Worm (Caenorhabditis elegans): Measurements from ENCODE around the gene ZK1307.3.

The ZK1307.3 gene

DNA sequence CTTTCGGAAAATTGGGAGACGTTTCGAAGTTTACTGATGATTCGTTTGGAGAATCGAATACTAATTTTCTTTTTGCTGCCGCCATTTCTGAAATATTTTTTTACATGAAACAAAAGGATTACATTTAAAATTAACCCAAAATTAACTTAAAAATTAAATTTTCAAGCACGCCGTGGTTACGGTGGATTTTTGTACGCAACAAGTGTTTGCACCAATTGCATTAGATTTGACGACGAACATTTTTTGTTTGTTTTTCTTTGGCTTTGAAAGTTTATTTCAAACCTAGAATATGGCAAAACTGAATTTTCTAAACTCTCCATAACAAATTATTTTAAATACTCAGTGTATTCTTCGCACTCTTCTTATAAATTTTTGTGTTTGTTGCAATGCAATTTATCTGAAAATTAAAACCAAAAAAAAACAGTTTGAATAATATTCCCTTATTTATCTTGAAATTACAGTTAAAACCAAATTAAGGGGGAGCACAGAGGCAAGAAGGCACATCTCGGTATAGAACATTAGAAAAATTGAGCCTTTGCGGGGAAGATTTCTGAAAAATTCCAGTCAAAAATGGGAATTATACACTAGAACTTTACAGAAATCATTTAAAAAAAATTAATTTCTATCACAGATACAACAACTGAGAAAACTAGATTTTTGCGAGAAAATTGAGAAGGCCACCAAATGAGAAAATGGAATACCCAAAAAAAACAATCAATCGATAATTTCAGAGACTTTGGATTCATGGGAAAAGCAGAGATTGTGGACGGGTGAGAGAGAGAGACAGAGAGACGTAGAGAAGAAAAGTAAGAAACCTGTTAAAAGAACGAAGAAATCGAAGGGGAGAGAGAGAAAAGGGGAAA lies 35.5 kb downstream of the ZK1307.3 start, which contains the start of gene hal-3 (continued):
- TF ChIP-seq unc-39 (tag; optimal IDR thresholded peaks at IDR 0.05), result no peak
- no peak for TF ChIP-seq mxl-3 (GFP tag; optimal IDR thresholded peaks at IDR 0.05)
- no peak for TF ChIP-seq set-16 (GFP tag; IDR thresholded peaks at IDR 0.05)
- TF ChIP-seq nhr-77 (tag; optimal IDR thresholded peaks at IDR 0.05), result no peak
- TF ChIP-seq daf-12 (tag; optimal IDR thresholded peaks at IDR 0.05), result no peak
- TF ChIP-seq aha-1 (tag), result peak; percentile 75
- TF ChIP-seq attf-4 (tag; optimal IDR thresholded peaks at IDR 0.05), result no peak
- TF ChIP-seq madf-5 (GFP tag; IDR thresholded peaks at IDR 0.05), result no peak
- no peak for TF ChIP-seq daf-16 (GFP tag; optimal IDR thresholded peaks at IDR 0.05)
- no peak for TF ChIP-seq daf-16 (tag; optimal IDR thresholded peaks at IDR 0.05)
- TF ChIP-seq hlh-11 (tag; optimal IDR thresholded peaks at IDR 0.05), result peak; percentile 17
- peak; percentile 42 for TF ChIP-seq pha-4 (GFP tag; IDR thresholded peaks at IDR 0.05)
- no peak for TF ChIP-seq pha-4 (tag; optimal IDR thresholded peaks at IDR 0.05)
- TF ChIP-seq zfp-2 (tag; optimal IDR thresholded peaks at IDR 0.05), result no peak
- TF ChIP-seq lin-29 (GFP tag; IDR thresholded peaks at IDR 0.05), result no peak
- peak; percentile 25 for TF ChIP-seq F10B5.3 (tag; optimal IDR thresholded peaks at IDR 0.05)
- no peak for TF ChIP-seq aly-2 (tag; optimal IDR thresholded peaks at IDR 0.05)
- TF ChIP-seq dmd-8 (GFP tag; IDR thresholded peaks at IDR 0.05), result 0 out of 2 replicates have a peak, but pooled peaks have one; percentile 14
- no peak for TF ChIP-seq spr-1 (tag; optimal IDR thresholded peaks at IDR 0.05)
- TF ChIP-seq T26A8.4 (GFP tag; IDR thresholded peaks at IDR 0.05), result peak; percentile 39; the same call in 1 of the 2 replicates
- TF ChIP-seq lin-38 (GFP tag; IDR thresholded peaks at IDR 0.05), result 0 out of 2 replicates have a peak, but pooled peaks have one; percentile 33
- TF ChIP-seq egl-43 (GFP tag; IDR thresholded peaks at IDR 0.05), result 0 out of 2 replicates have a peak, but pooled peaks have one; percentile 9
- no peak for TF ChIP-seq zip-11 (GFP tag; IDR thresholded peaks at IDR 0.05)
- TF ChIP-seq nhr-237 (tag; optimal IDR thresholded peaks at IDR 0.05), result peak; percentile 10
- no peak for TF ChIP-seq hlh-30 (tag; optimal IDR thresholded peaks at IDR 0.05; ENCODE audit: insufficient read depth)
- TF ChIP-seq nhr-25 (tag; optimal IDR thresholded peaks at IDR 0.05; ENCODE audit: borderline replicate concordance, insufficient read depth), result peak; percentile 20
- TF ChIP-seq R02D3.7 (tag; optimal IDR thresholded peaks at IDR 0.05), result no peak
- no peak for TF ChIP-seq nhr-6 (tag; optimal IDR thresholded peaks at IDR 0.05)
- TF ChIP-seq mdt-29 (GFP tag; IDR thresholded peaks at IDR 0.05), result peak; percentile 39; the same call in 1 of the 2 replicates
- TF ChIP-seq vab-7 (GFP tag; IDR thresholded peaks at IDR 0.05), result no peak
- TF ChIP-seq mep-1 (tag; optimal IDR thresholded peaks at IDR 0.05), result peak; percentile 31
- TF ChIP-seq ceh-28 (tag; optimal IDR thresholded peaks at IDR 0.05), result peak; percentile 67
- TF ChIP-seq Y48G9A.11 (GFP tag; IDR thresholded peaks at IDR 0.05), result 0 out of 2 replicates have a peak, but pooled peaks have one; percentile 27
- no peak for TF ChIP-seq dpl-1 (GFP tag; optimal IDR thresholded peaks at IDR 0.05)
- TF ChIP-seq ceh-82 (tag; optimal IDR thresholded peaks at IDR 0.05), result no peak

DNA sequence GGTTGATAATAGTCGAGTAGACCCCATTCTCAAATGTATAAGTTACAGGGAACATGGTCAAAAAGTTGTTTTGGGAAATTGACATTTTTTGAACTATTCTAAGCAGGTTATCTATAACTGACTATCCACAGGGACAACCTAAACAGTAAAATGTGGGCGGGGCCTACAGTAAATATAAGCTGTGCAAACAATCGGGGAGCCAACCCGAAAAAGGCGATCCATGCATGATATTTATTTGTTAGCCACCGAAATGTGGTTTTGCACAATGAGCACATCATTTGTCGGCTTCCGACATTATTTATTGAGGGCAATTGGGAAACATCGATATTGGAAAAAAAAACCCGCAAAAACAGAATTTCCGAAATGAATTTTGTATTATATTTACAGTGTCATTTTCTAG lies 38.1 kb downstream of the ZK1307.3 start, which contains the start of gene hlh-6:
TSS of gene hlh-6 (minus strand) at position 101 of the 400 bp plus-strand sequence.
- TF ChIP-seq lin-1 (GFP tag; IDR thresholded peaks at IDR 0.05) (no peak), madf-5 (GFP tag; IDR thresholded peaks at IDR 0.05) (no peak), gei-8 (GFP tag; optimal IDR thresholded peaks at IDR 0.05) (no peak), nhr-6 (tag; optimal IDR thresholded peaks at IDR 0.05) (no peak), nhr-10 (tag; optimal IDR thresholded peaks at IDR 0.05) (no peak)

Data from whole organism, L4 larva.